Fruit fly (Drosophila melanogaster): ENCODE results near the gene CG7370.

The CG7370 gene

dm6 chr3L:21819497-21819896 is 49.9 kb downstream of the CG7370 start:
- TF ChIP-seq CG4496 (GFP tag; IDR thresholded peaks at IDR 0.05) (no peak), CG8159 (tag; optimal IDR thresholded peaks at IDR 0.05) (no peak), CG13204 (GFP tag; optimal IDR thresholded peaks at IDR 0.05) (no peak), EcR (GFP tag; optimal IDR thresholded peaks at IDR 0.05) (no peak), CG32121 (GFP tag; IDR thresholded peaks at IDR 0.05) (no peak), D1 (tag; optimal IDR thresholded peaks at IDR 0.05) (no peak), CG34367 (tag; optimal IDR thresholded peaks at IDR 0.05) (no peak), gl (tag; optimal IDR thresholded peaks at IDR 0.05) (no peak), CG15710 (tag; optimal IDR thresholded peaks at IDR 0.05) (no peak), Pif1B (GFP tag; optimal IDR thresholded peaks at IDR 0.05) (no peak), CG8301 (tag; optimal IDR thresholded peaks at IDR 0.05) (no peak), CG10348 (GFP tag; IDR thresholded peaks at IDR 0.05) (no peak), CG9948 (tag; optimal IDR thresholded peaks at IDR 0.05) (no peak), CG14655 (GFP tag; optimal IDR thresholded peaks at IDR 0.05) (no peak), Ets98B (GFP tag; IDR thresholded peaks at IDR 0.05) (no peak), CG17806 (tag; optimal IDR thresholded peaks at IDR 0.05) (no peak), CG12605 (GFP tag; IDR thresholded peaks at IDR 0.05) (no peak), fd96Ca (GFP tag; IDR thresholded peaks at IDR 0.05) (no peak), Snoo (tag; optimal IDR thresholded peaks at IDR 0.05) (no peak)

All from whole organism, pupa.